Fruit fly (Drosophila melanogaster) whole organism, embryonic: ENCODE data around the gene AspRS-m.

ENCODE experiments used
- BEAF-32 ChIP-seq: fragments of 200-800 bp; sonication (Bioruptor generic); optimal IDR thresholded peaks from 3 replicates; lab custom pipeline; 2017; ENCODE audit warnings: missing biosample characterization, missing genetic modification characterization, mild to moderate bottlenecking, moderate library complexity, missing genetic modification reagents
- Blimp-1 ChIP-seq: fragments of 200-800 bp; sonication (Bioruptor generic); optimal IDR thresholded peaks from 3 replicates; lab custom pipeline; 2018; ENCODE audit warnings: missing biosample characterization, missing genetic modification characterization, mild to moderate bottlenecking, moderate library complexity, missing genetic modification reagents
- CG10267 ChIP-seq: fragments of 200-800 bp; sonication (Bioruptor generic); optimal IDR thresholded peaks from 2 replicates; lab custom pipeline; 2018; ENCODE audit warnings: missing biosample characterization, mild to moderate bottlenecking, missing genetic modification characterization, moderate library complexity
- CG10979 ChIP-seq: fragments of 200-800 bp; sonication (Bioruptor generic); optimal IDR thresholded peaks from 2 replicates; lab custom pipeline; 2018; ENCODE audit warnings: missing biosample characterization, mild to moderate bottlenecking, missing genetic modification characterization, moderate library complexity
- CG11247 ChIP-seq: fragments of 200-800 bp; sonication (Bioruptor generic); IDR thresholded peaks from 2 replicates; pipeline ENCODE4 v1.3.6; 2022; ENCODE audit warnings: missing biosample characterization, missing genetic modification characterization
- CG11398 ChIP-seq: fragments of 200-800 bp; sonication (Bioruptor generic); optimal IDR thresholded peaks from 2 replicates; lab custom pipeline; 2016; ENCODE audit warnings: missing biosample characterization, missing genetic modification characterization
- CG11560 ChIP-seq: fragments of 200-800 bp; sonication (Bioruptor generic); IDR thresholded peaks from 3 replicates; pipeline ENCODE4 v1.3.6; 2022; ENCODE audit warnings: missing biosample characterization, missing genetic modification characterization
- CG12219 ChIP-seq: fragments of 200-800 bp; sonication (Bioruptor generic); optimal IDR thresholded peaks from 3 replicates; lab custom pipeline; 2018; ENCODE audit warnings: missing biosample characterization, mild to moderate bottlenecking, missing genetic modification characterization
- CG12769 ChIP-seq: fragments of 200-800 bp; sonication (Bioruptor generic); optimal IDR thresholded peaks from 2 replicates; lab custom pipeline; 2019; ENCODE audit warnings: missing biosample characterization, mild to moderate bottlenecking, missing genetic modification characterization, moderate library complexity
- CG14050 ChIP-seq: fragments of 200-800 bp; sonication (Bioruptor generic); IDR thresholded peaks from 3 replicates; pipeline ENCODE4 v1.3.6; 2022; ENCODE audit warnings: missing biosample characterization, missing genetic modification characterization
- CG15011 ChIP-seq: fragments of 200-800 bp; sonication (Bioruptor generic); optimal IDR thresholded peaks from 3 replicates; lab custom pipeline; 2018; ENCODE audit warnings: missing biosample characterization, mild to moderate bottlenecking, missing genetic modification characterization
- CG1529 ChIP-seq: fragments of 200-800 bp; sonication (Bioruptor generic); optimal IDR thresholded peaks from 3 replicates; lab custom pipeline; 2018; ENCODE audit warnings: missing biosample characterization, missing genetic modification characterization
- CG15514 ChIP-seq: fragments of 200-800 bp; sonication (Bioruptor generic); optimal IDR thresholded peaks from 3 replicates; lab custom pipeline; 2017; ENCODE audit warnings: missing biosample characterization, missing genetic modification characterization, mild to moderate bottlenecking, moderate library complexity, missing genetic modification reagents
- CG17912 ChIP-seq: fragments of 200-800 bp; sonication (Bioruptor generic); optimal IDR thresholded peaks from 2 replicates; lab custom pipeline; 2018; ENCODE audit warnings: missing biosample characterization, mild to moderate bottlenecking, missing genetic modification characterization
- CG2889 ChIP-seq: fragments of 200-800 bp; sonication (Bioruptor generic); IDR thresholded peaks from 3 replicates; pipeline ENCODE4 v1.3.6; 2022; ENCODE audit warnings: missing biosample characterization, missing genetic modification characterization
- CG4282 ChIP-seq: fragments of 200-800 bp; sonication (Bioruptor generic); optimal IDR thresholded peaks from 2 replicates; lab custom pipeline; 2016; ENCODE audit warnings: missing biosample characterization, missing genetic modification characterization
- CG4617 ChIP-seq: fragments of 200-800 bp; sonication (Bioruptor generic); optimal IDR thresholded peaks from 3 replicates; lab custom pipeline; 2016; ENCODE audit warnings: missing biosample characterization, missing genetic modification characterization, borderline replicate concordance
- CG5953 ChIP-seq: fragments of 200-800 bp; sonication (Bioruptor generic); IDR thresholded peaks from 2 replicates; pipeline ENCODE4 v1.3.6; 2022; ENCODE audit warnings: missing biosample characterization, missing genetic modification characterization
- CG7357 ChIP-seq: fragments of 200-800 bp; sonication (Bioruptor generic); IDR thresholded peaks from 3 replicates; pipeline ENCODE4 v1.3.6; 2022; ENCODE audit warnings: missing biosample characterization, missing genetic modification characterization
- CG7745 ChIP-seq: fragments of 200-800 bp; sonication (Bioruptor generic); optimal IDR thresholded peaks from 2 replicates; lab custom pipeline; 2018; ENCODE audit warnings: missing biosample characterization, mild to moderate bottlenecking, missing genetic modification characterization, moderate library complexity
- CG7963 ChIP-seq: fragments of 200-800 bp; sonication (Bioruptor generic); IDR thresholded peaks from 3 replicates; pipeline ENCODE4 v1.3.6; 2022; ENCODE audit warnings: missing biosample characterization, missing genetic modification characterization; ENCODE audit not compliant: partially characterized antibody
- CG8281 ChIP-seq: fragments of 200-800 bp; sonication (Bioruptor generic); optimal IDR thresholded peaks from 2 replicates; lab custom pipeline; 2018; ENCODE audit warnings: missing biosample characterization, mild to moderate bottlenecking, missing genetic modification characterization, moderate library complexity
- CG8388 ChIP-seq: fragments of 200-800 bp; sonication (Bioruptor generic); optimal IDR thresholded peaks from 2 replicates; lab custom pipeline; 2019; ENCODE audit warnings: missing biosample characterization, mild to moderate bottlenecking, missing genetic modification characterization, moderate library complexity
- CHES-1-like ChIP-seq: fragments of 200-800 bp; sonication (Bioruptor generic); optimal IDR thresholded peaks from 2 replicates; lab custom pipeline; 2016; ENCODE audit warnings: missing biosample characterization, missing genetic modification characterization
- Camta ChIP-seq: fragments of 200-800 bp; sonication (Bioruptor generic); optimal IDR thresholded peaks from 2 replicates; lab custom pipeline; 2016; ENCODE audit warnings: missing biosample characterization, missing genetic modification characterization
- HHEX ChIP-seq: fragments of 200-800 bp; sonication (Bioruptor generic); optimal IDR thresholded peaks from 3 replicates; lab custom pipeline; 2017; ENCODE audit warnings: missing biosample characterization, mild to moderate bottlenecking, missing genetic modification characterization, missing genetic modification reagents
- Hand ChIP-seq: fragments of 200-800 bp; sonication (Bioruptor generic); optimal IDR thresholded peaks from 2 replicates; lab custom pipeline; 2017; ENCODE audit warnings: mild to moderate bottlenecking, missing biosample characterization, missing genetic modification reagents, missing genetic modification characterization
- Hmr ChIP-seq: fragments of 200-800 bp; sonication (Bioruptor generic); optimal IDR thresholded peaks from 3 replicates; lab custom pipeline; 2017; ENCODE audit warnings: mild to moderate bottlenecking, missing biosample characterization, missing genetic modification reagents, missing genetic modification characterization
- Hmx ChIP-seq: fragments of 200-800 bp; sonication (Bioruptor generic); optimal IDR thresholded peaks from 2 replicates; lab custom pipeline; 2016; ENCODE audit warnings: missing biosample characterization, missing genetic modification characterization
- Max ChIP-seq: fragments of 200-800 bp; sonication (Bioruptor generic); optimal IDR thresholded peaks from 2 replicates; lab custom pipeline; 2016; ENCODE audit warnings: missing biosample characterization, mild to moderate bottlenecking, missing genetic modification characterization
- NC2α ChIP-seq: fragments of 200-800 bp; sonication (Bioruptor generic); optimal IDR thresholded peaks from 2 replicates; lab custom pipeline; 2016; ENCODE audit warnings: missing biosample characterization, missing genetic modification characterization
- PHDP ChIP-seq: fragments of 200-800 bp; sonication (Bioruptor generic); optimal IDR thresholded peaks from 3 replicates; lab custom pipeline; 2018; ENCODE audit warnings: missing biosample characterization, mild to moderate bottlenecking, missing genetic modification characterization, moderate library complexity
- Scr ChIP-seq: fragments of 200-800 bp; sonication (Bioruptor generic); IDR thresholded peaks from 2 replicates; pipeline ENCODE4 v1.3.6; 2022; ENCODE audit warnings: missing biosample characterization, missing genetic modification characterization; ENCODE audit not compliant: partially characterized antibody
- ac ChIP-seq: fragments of 200-800 bp; sonication (Bioruptor generic); optimal IDR thresholded peaks from 3 replicates; lab custom pipeline; 2017; ENCODE audit warnings: missing biosample characterization, mild to moderate bottlenecking, missing genetic modification characterization
- ap ChIP-seq: fragments of 200-800 bp; sonication (Bioruptor generic); IDR thresholded peaks from 2 replicates; pipeline ENCODE4 v1.3.6; 2022; ENCODE audit warnings: missing biosample characterization, missing genetic modification characterization
- ash1 ChIP-seq: fragments of 200-800 bp; sonication (Bioruptor generic); optimal IDR thresholded peaks from 2 replicates; lab custom pipeline; 2018; ENCODE audit warnings: missing biosample characterization, mild to moderate bottlenecking, missing genetic modification characterization
- chinmo ChIP-seq: fragments of 200-800 bp; sonication (Bioruptor generic); IDR thresholded peaks from 4 replicates; pipeline ENCODE4 v1.3.6; 2022; ENCODE audit warnings: missing biosample characterization, missing genetic modification characterization; ENCODE audit not compliant: partially characterized antibody
- dmrt11E ChIP-seq: fragments of 200-800 bp; sonication (Bioruptor generic); optimal IDR thresholded peaks from 3 replicates; lab custom pipeline; 2018; ENCODE audit warnings: missing biosample characterization, mild to moderate bottlenecking, missing genetic modification characterization, moderate library complexity
- eve ChIP-seq, 2 experiments: fragments of >200 bp; optimal IDR thresholded peaks; 2 replicates each; lab custom pipeline; 2017; ENCODE audit warnings: missing biosample characterization in 2 of 2, missing genetic modification characterization in 2 of 2
- klu ChIP-seq: fragments of 200-800 bp; sonication (Bioruptor generic); IDR thresholded peaks from 2 replicates; pipeline ENCODE4 v1.3.6; 2022; ENCODE audit warnings: missing biosample characterization, missing genetic modification characterization
- lov ChIP-seq, 2 experiments: fragments of 200-800 bp in 1 of 2; fragments of >200 bp in 1 of 2; sonication (Bioruptor generic) in 1 of 2; IDR thresholded peaks in 1 of 2; optimal IDR thresholded peaks in 1 of 2; 2 replicates in 1 of 2; 3 replicates in 1 of 2; pipeline versions ENCODE4 v1.3.6 to Lab custom; 2017 to 2022; ENCODE audit warnings: missing biosample characterization in 1 of 2, missing genetic modification characterization in 1 of 2
- mirr ChIP-seq: fragments of 200-800 bp; sonication (Bioruptor generic); optimal IDR thresholded peaks from 3 replicates; lab custom pipeline; 2018; ENCODE audit warnings: missing biosample characterization, mild to moderate bottlenecking, missing genetic modification characterization
- salm ChIP-seq: fragments of 200-800 bp; sonication (Bioruptor generic); optimal IDR thresholded peaks from 2 replicates; lab custom pipeline; 2018; ENCODE audit warnings: missing biosample characterization, mild to moderate bottlenecking, missing genetic modification characterization
- sc ChIP-seq, 3 experiments: fragments of >200 bp in 2 of 3; fragments of 200-800 bp in 1 of 3; sonication (Bioruptor generic) in 1 of 3; optimal IDR thresholded peaks; 2 replicates in 2 of 3; 3 replicates in 1 of 3; lab custom pipeline; 2017; ENCODE audit warnings: mild to moderate bottlenecking in 1 of 3, missing biosample characterization in 1 of 3, missing genetic modification characterization in 1 of 3, missing genetic modification reagents in 1 of 3
- slbo ChIP-seq: fragments of 200-800 bp; sonication (Bioruptor generic); IDR thresholded peaks from 2 replicates; pipeline ENCODE4 v1.3.6; 2022; ENCODE audit warnings: missing biosample characterization, missing genetic modification characterization
- slou ChIP-seq: fragments of 200-800 bp; sonication (Bioruptor generic); optimal IDR thresholded peaks from 3 replicates; lab custom pipeline; 2016; ENCODE audit warnings: missing biosample characterization, missing genetic modification characterization
- sug ChIP-seq: fragments of 200-800 bp; optimal IDR thresholded peaks from 2 replicates; lab custom pipeline; 2019; ENCODE audit warnings: missing biosample characterization, mild to moderate bottlenecking, missing genetic modification characterization, moderate library complexity
- ttk ChIP-seq: fragments of 200-800 bp; sonication (Bioruptor generic); IDR thresholded peaks from 2 replicates; pipeline ENCODE4 v2.1.2; 2022; ENCODE audit warnings: missing biosample characterization, missing genetic modification characterization
- tup ChIP-seq: fragments of 200-800 bp; sonication (Bioruptor generic); optimal IDR thresholded peaks from 2 replicates; lab custom pipeline; 2016; ENCODE audit warnings: missing biosample characterization, mild to moderate bottlenecking, missing genetic modification characterization, moderate library complexity

The AspRS-m gene

dm6 chr2L:16880930-16881329, 54.1 kb downstream of the AspRS-m start (continued):
- peak; percentile 25 for TF ChIP-seq mirr
- TF ChIP-seq salm (tag; lab: Kevin White, UChicago) = no peak
- TF ChIP-seq CHES-1-like (GFP tag; lab: Kevin White, UChicago) = no peak
- no peak for TF ChIP-seq CG1529 (GFP tag; lab: Kevin White, UChicago)
- TF ChIP-seq CG2889 (GFP tag; lab: Robert Waterston, UW) = no peak
- TF ChIP-seq HHEX (GFP tag; lab: Kevin White, UChicago) = no peak
- TF ChIP-seq Hand (GFP tag; lab: Kevin White, UChicago) = no peak
- no peak for TF ChIP-seq tup
- TF ChIP-seq CG10979 (tag; lab: Kevin White, UChicago) = no peak
- TF ChIP-seq CG4617 (GFP tag; lab: Kevin White, UChicago) = no peak
- TF ChIP-seq CG11247 (GFP tag; lab: Robert Waterston, UW) = no peak
- TF ChIP-seq CG7357 (GFP tag; lab: Robert Waterston, UW) = no peak
- TF ChIP-seq CG10267 (tag; lab: Kevin White, UChicago) = no peak
- TF ChIP-seq Hmx (GFP tag; lab: Kevin White, UChicago) = no peak
- TF ChIP-seq CG11560 (tag; lab: Robert Waterston, UW) = no peak
- TF ChIP-seq CG15514 (GFP tag; lab: Kevin White, UChicago) = peak; percentile 94
- no peak for TF ChIP-seq dmrt11E
- no peak for TF ChIP-seq ac
- no peak for TF ChIP-seq CG4282
- no peak for TF ChIP-seq sc (optimal IDR thresholded peaks at IDR 0.05; lab: Kevin White, UChicago)
- no peak for TF ChIP-seq sc (GFP tag; optimal IDR thresholded peaks at IDR 0.05; lab: Kevin White, UChicago)
- TF ChIP-seq CG11398 (GFP tag; lab: Kevin White, UChicago) = no peak
- TF ChIP-seq Camta (GFP tag; lab: Kevin White, UChicago) = no peak
- TF ChIP-seq ap (GFP tag; lab: Robert Waterston, UW) = no peak
- TF ChIP-seq CG7963 (GFP tag; lab: Robert Waterston, UW) = no peak
- peak; percentile 0 for TF ChIP-seq Hmr
- no peak for TF ChIP-seq CG8388 (GFP tag; lab: Kevin White, UChicago)
- TF ChIP-seq slou (GFP tag; lab: Kevin White, UChicago) = no peak
- TF ChIP-seq ash1 (GFP tag; lab: Kevin White, UChicago) = no peak
- TF ChIP-seq klu = no peak
- TF ChIP-seq PHDP (tag; lab: Kevin White, UChicago) = no peak
- peak; percentile 33 for TF ChIP-seq Scr (GFP tag; lab: Robert Waterston, UW)
- no peak for TF ChIP-seq CG12219 (GFP tag; lab: Kevin White, UChicago)
- no peak for TF ChIP-seq CG7745 (tag; lab: Kevin White, UChicago)
- TF ChIP-seq BEAF-32 (GFP tag; lab: Kevin White, UChicago) = peak; percentile 4
- TF ChIP-seq eve (GFP tag; optimal IDR thresholded peaks at IDR 0.05; lab: Kevin White, UChicago) = no peak
- no peak for TF ChIP-seq ttk (GFP tag; lab: Robert Waterston, UW)
- no peak for TF ChIP-seq CG14050 (GFP tag; lab: Robert Waterston, UW)
- peak; percentile 40 for TF ChIP-seq CG12769 (tag; lab: Kevin White, UChicago)
- TF ChIP-seq CG17912 = no peak
- no peak for TF ChIP-seq CG15011
- peak; percentile 43 for TF ChIP-seq sug (tag; lab: Kevin White, UChicago)
- TF ChIP-seq Blimp-1 = no peak
- no peak for TF ChIP-seq CG5953 (GFP tag; lab: Robert Waterston, UW)
- no peak; the same call in 1 of the 2 replicates for TF ChIP-seq slbo (GFP tag; lab: Robert Waterston, UW)
- TF ChIP-seq lov (optimal IDR thresholded peaks at IDR 0.05; lab: Kevin White, UChicago) = no peak
- no peak for TF ChIP-seq lov (GFP tag; IDR thresholded peaks at IDR 0.05; lab: Robert Waterston, UW)
- TF ChIP-seq CG8281 (tag; lab: Kevin White, UChicago) = no peak
- peak; percentile 93; the same call in 3 of the 4 replicates for TF ChIP-seq chinmo (GFP tag; lab: Robert Waterston, UW)
- TF ChIP-seq Max (GFP tag; lab: Kevin White, UChicago) = no peak
- TF ChIP-seq NC2α = no peak
